Worm (Caenorhabditis elegans) whole organism, L1 larva: Measurements from ENCODE around the gene F59E12.17.

Experiments used
- C16A3.4 ChIP-seq: fragments of 150-350 bp; optimal IDR thresholded peaks from 2 replicates; lab custom pipeline; 2014; ENCODE audit warnings: missing biosample characterization, missing genetic modification characterization
- aha-1 ChIP-seq: fragments of 150-350 bp; optimal IDR thresholded peaks from 2 replicates; lab custom pipeline; 2014; ENCODE audit warnings: missing biosample characterization, missing genetic modification characterization
- alr-1 ChIP-seq: fragments of 200-800 bp; sonication (Bioruptor generic); optimal IDR thresholded peaks from 2 replicates; lab custom pipeline; 2018; ENCODE audit warnings: borderline replicate concordance, mild to moderate bottlenecking, missing genetic modification characterization, missing compliant biosample characterization
- ama-1 ChIP-seq: fragments of 150-350 bp; optimal IDR thresholded peaks from 2 replicates; lab custom pipeline; 2014
- blmp-1 ChIP-seq: fragments of 150-350 bp; optimal IDR thresholded peaks from 2 replicates; lab custom pipeline; 2014; ENCODE audit warnings: missing biosample characterization, missing genetic modification characterization
- ceh-8 ChIP-seq: fragments of 200-800 bp; sonication (Bioruptor generic); optimal IDR thresholded peaks from 2 replicates; lab custom pipeline; 2018; ENCODE audit warnings: mild to moderate bottlenecking, missing genetic modification characterization, moderate library complexity, missing compliant biosample characterization
- ceh-82 ChIP-seq, 3 experiments: fragments of 150-350 bp in 1 of 3; sonication (generic microtip) in 2 of 3; optimal IDR thresholded peaks; 2 replicates each; lab custom pipeline; 2014 to 2017; ENCODE audit warnings: missing biosample characterization in 3 of 3, missing genetic modification characterization in 3 of 3
- ceh-88 ChIP-seq: fragments of 200-800 bp; sonication (Bioruptor generic); IDR thresholded peaks from 2 replicates; pipeline ENCODE4 v1.3.6; 2022; ENCODE audit warnings: missing genetic modification characterization, missing compliant biosample characterization
- ceh-90 ChIP-seq: sonication (generic microtip); optimal IDR thresholded peaks from 2 replicates; lab custom pipeline; 2016; ENCODE audit warnings: missing genetic modification characterization, missing compliant biosample characterization
- dpl-1 ChIP-seq, 3 experiments: fragments of 150-350 bp in 2 of 3; sonication (generic microtip) in 1 of 3; optimal IDR thresholded peaks; 2 replicates each; lab custom pipeline; 2014 to 2017; ENCODE audit warnings: missing biosample characterization in 3 of 3, missing genetic modification characterization in 3 of 3, missing genetic modification reagents in 3 of 3
- dsc-1 ChIP-seq: sonication (generic microtip); optimal IDR thresholded peaks from 2 replicates; lab custom pipeline; 2016; ENCODE audit warnings: mild to moderate bottlenecking, missing genetic modification characterization, missing compliant biosample characterization
- elt-3 ChIP-seq, 6 experiments: fragments of 150-350 bp in 1 of 6; sonication (generic microtip); optimal IDR thresholded peaks; 2 replicates each; lab custom pipeline; 2017 to 2018; ENCODE audit warnings: missing biosample characterization in 6 of 6, missing genetic modification characterization in 6 of 6, inconsistent platforms in 1 of 6
- ets-5 ChIP-seq: fragments of 200-800 bp; sonication (Bioruptor generic); IDR thresholded peaks from 2 replicates; pipeline ENCODE4 v1.3.6; 2022; ENCODE audit warnings: missing genetic modification characterization, missing compliant biosample characterization
- fkh-10 ChIP-seq: sonication (generic microtip); optimal IDR thresholded peaks from 2 replicates; lab custom pipeline; 2017; ENCODE audit warnings: missing biosample characterization, missing genetic modification reagents, missing genetic modification characterization
- fkh-8 ChIP-seq: sonication (generic microtip); optimal IDR thresholded peaks from 2 replicates; lab custom pipeline; 2016; ENCODE audit warnings: mild to moderate bottlenecking, missing genetic modification characterization, missing compliant biosample characterization
- grh-1 ChIP-seq: fragments of 200-800 bp; sonication (Bioruptor generic); IDR thresholded peaks from 2 replicates; pipeline ENCODE4 v1.3.6; 2022; ENCODE audit warnings: missing genetic modification reagents, missing genetic modification characterization, missing compliant biosample characterization
- hpl-2 ChIP-seq: fragments of 150-350 bp; optimal IDR thresholded peaks from 2 replicates; lab custom pipeline; 2014; ENCODE audit warnings: missing biosample characterization, missing genetic modification reagents, missing genetic modification characterization
- isw-1 ChIP-seq: fragments of 200-800 bp; sonication (Bioruptor generic); IDR thresholded peaks from 2 replicates; pipeline ENCODE4 v1.3.6; 2022; ENCODE audit warnings: missing genetic modification characterization, missing compliant biosample characterization
- jun-1 ChIP-seq: fragments of 150-350 bp; optimal IDR thresholded peaks from 2 replicates; lab custom pipeline; 2014; ENCODE audit warnings: missing biosample characterization, missing genetic modification reagents, missing genetic modification characterization
- lin-14 ChIP-seq: fragments of 200-800 bp; sonication (Bioruptor generic); optimal IDR thresholded peaks from 2 replicates; lab custom pipeline; 2018; ENCODE audit warnings: mild to moderate bottlenecking, missing genetic modification characterization, moderate library complexity, missing compliant biosample characterization
- lin-35 ChIP-seq, 2 experiments: fragments of 150-350 bp; optimal IDR thresholded peaks; 2 replicates each; lab custom pipeline; 2014; ENCODE audit warnings: missing biosample characterization in 2 of 2, missing genetic modification characterization in 2 of 2, missing genetic modification reagents in 2 of 2
- lin-39 ChIP-seq: fragments of 150-350 bp; optimal IDR thresholded peaks from 2 replicates; lab custom pipeline; 2014; ENCODE audit warnings: missing biosample characterization, missing genetic modification reagents, missing genetic modification characterization
- lir-3 ChIP-seq: sonication (generic microtip); optimal IDR thresholded peaks from 2 replicates; lab custom pipeline; 2016; ENCODE audit warnings: mild to moderate bottlenecking, missing genetic modification characterization, moderate library complexity, missing compliant biosample characterization; ENCODE audit not compliant: poor library complexity
- lsy-2 ChIP-seq, 2 experiments: fragments of 150-350 bp; optimal IDR thresholded peaks; 2 replicates each; lab custom pipeline; 2014; ENCODE audit warnings: missing biosample characterization in 2 of 2, missing genetic modification characterization in 2 of 2
- mdl-1 ChIP-seq, 2 experiments: fragments of 150-350 bp; optimal IDR thresholded peaks; 2 replicates each; lab custom pipeline; 2014 to 2017; ENCODE audit warnings: missing biosample characterization in 2 of 2, missing genetic modification characterization in 2 of 2, inconsistent platforms in 1 of 2
- mef-2 ChIP-seq: fragments of 150-350 bp; optimal IDR thresholded peaks from 2 replicates; lab custom pipeline; 2014; ENCODE audit warnings: missing biosample characterization, missing genetic modification characterization
- mep-1 ChIP-seq: fragments of 150-350 bp; optimal IDR thresholded peaks from 2 replicates; lab custom pipeline; 2014; ENCODE audit warnings: missing biosample characterization, missing genetic modification characterization
- nhr-11 ChIP-seq: fragments of 150-350 bp; optimal IDR thresholded peaks from 2 replicates; lab custom pipeline; 2014; ENCODE audit warnings: missing biosample characterization, missing genetic modification characterization
- nhr-12 ChIP-seq: sonication (generic microtip); optimal IDR thresholded peaks from 2 replicates; lab custom pipeline; 2017; ENCODE audit warnings: missing biosample characterization, missing genetic modification characterization
- nhr-20 ChIP-seq: sonication (generic microtip); optimal IDR thresholded peaks from 2 replicates; lab custom pipeline; 2016; ENCODE audit warnings: mild to moderate bottlenecking, missing genetic modification characterization, missing compliant biosample characterization
- nhr-237 ChIP-seq: fragments of 150-350 bp; optimal IDR thresholded peaks from 2 replicates; lab custom pipeline; 2014; ENCODE audit warnings: missing biosample characterization, missing genetic modification characterization
- nhr-28 ChIP-seq: fragments of 150-350 bp; optimal IDR thresholded peaks from 2 replicates; lab custom pipeline; 2014; ENCODE audit warnings: missing biosample characterization, missing genetic modification characterization
- nhr-71 ChIP-seq: sonication (generic microtip); optimal IDR thresholded peaks from 2 replicates; lab custom pipeline; 2016; ENCODE audit warnings: mild to moderate bottlenecking, missing genetic modification characterization, moderate library complexity, missing compliant biosample characterization
- nhr-77 ChIP-seq: fragments of 150-350 bp; optimal IDR thresholded peaks from 2 replicates; lab custom pipeline; 2014; ENCODE audit warnings: missing biosample characterization, missing genetic modification characterization
- nhr-85 ChIP-seq: sonication (generic microtip); peaks from one replicate; lab custom pipeline; 2016; ENCODE audit warnings: missing genetic modification characterization, inconsistent platforms, missing compliant biosample characterization
- nhr-90 ChIP-seq: sonication (generic microtip); optimal IDR thresholded peaks from 2 replicates; lab custom pipeline; 2016; ENCODE audit warnings: mild to moderate bottlenecking, missing genetic modification characterization, missing compliant biosample characterization; ENCODE audit not compliant: poor library complexity
- pag-3 ChIP-seq: sonication (generic microtip); optimal IDR thresholded peaks from 2 replicates; lab custom pipeline; 2017; ENCODE audit warnings: missing genetic modification characterization, mild to moderate bottlenecking, missing compliant biosample characterization, antibody characterized with exemption, borderline replicate concordance; ENCODE audit not compliant: insufficient read depth
- snpc-4 ChIP-seq: fragments of 150-350 bp; optimal IDR thresholded peaks from 2 replicates; lab custom pipeline; 2014; ENCODE audit warnings: missing biosample characterization, missing genetic modification characterization
- snu-23 ChIP-seq: sonication (generic microtip); optimal IDR thresholded peaks from 2 replicates; lab custom pipeline; 2016; ENCODE audit warnings: missing genetic modification characterization, missing compliant biosample characterization
- sox-4 ChIP-seq: sonication (generic microtip); optimal IDR thresholded peaks from 2 replicates; lab custom pipeline; 2016; ENCODE audit warnings: missing genetic modification characterization, missing compliant biosample characterization
- sptf-1 ChIP-seq: fragments of 150-350 bp; optimal IDR thresholded peaks from 2 replicates; lab custom pipeline; 2014; ENCODE audit warnings: missing biosample characterization, missing genetic modification characterization
- swsn-7 ChIP-seq: sonication (generic microtip); optimal IDR thresholded peaks from 2 replicates; lab custom pipeline; 2016; ENCODE audit warnings: missing genetic modification characterization, missing compliant biosample characterization
- unc-130 ChIP-seq: fragments of 150-350 bp; optimal IDR thresholded peaks from 2 replicates; lab custom pipeline; 2017; ENCODE audit warnings: missing biosample characterization, missing genetic modification characterization, inconsistent platforms
- unc-30 ChIP-seq: sonication (generic microtip); optimal IDR thresholded peaks from 2 replicates; lab custom pipeline; 2017; ENCODE audit warnings: missing biosample characterization, missing genetic modification characterization
- unc-62 ChIP-seq: fragments of 150-350 bp; optimal IDR thresholded peaks from 2 replicates; lab custom pipeline; 2014; ENCODE audit warnings: missing biosample characterization, missing genetic modification reagents, missing genetic modification characterization
- unc-86 ChIP-seq: sonication (generic microtip); optimal IDR thresholded peaks from 2 replicates; lab custom pipeline; 2016; ENCODE audit warnings: missing genetic modification characterization, missing compliant biosample characterization
- unc-98 ChIP-seq: fragments of 200-800 bp; sonication (Bioruptor generic); IDR thresholded peaks from 2 replicates; pipeline ENCODE4 v1.3.6; 2022; ENCODE audit warnings: missing genetic modification characterization, missing compliant biosample characterization
- xbp-1 ChIP-seq: sonication (generic microtip); optimal IDR thresholded peaks from 2 replicates; lab custom pipeline; 2016; ENCODE audit warnings: missing genetic modification characterization, missing compliant biosample characterization
- zag-1 ChIP-seq: fragments of 150-350 bp; optimal IDR thresholded peaks from 2 replicates; lab custom pipeline; 2014; ENCODE audit warnings: missing biosample characterization, missing genetic modification characterization

The F59E12.17 gene

DNA sequence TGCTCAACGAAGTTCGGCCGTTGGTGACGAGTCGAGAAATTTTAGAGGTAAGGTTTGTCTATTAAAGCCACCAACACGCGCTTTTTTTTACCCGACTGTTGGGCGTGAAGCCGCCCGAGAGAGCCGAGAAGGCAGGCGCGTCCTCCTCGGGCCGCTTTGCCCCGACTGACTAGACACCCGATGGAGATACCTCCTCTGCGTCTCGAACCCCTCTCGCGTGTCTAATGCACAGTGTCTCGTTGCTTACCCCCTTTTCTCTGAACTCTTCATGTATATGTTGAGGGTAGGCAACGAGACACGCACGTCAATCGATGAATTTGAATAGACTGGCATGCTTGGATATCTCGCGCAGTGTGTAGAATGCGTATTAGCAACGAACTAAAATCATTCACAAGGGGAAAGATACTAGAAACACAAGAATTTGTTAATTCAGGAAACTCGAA, 12.5 kb upstream of the F59E12.17 start (continued):
- no peak for TF ChIP-seq pag-3
- TF ChIP-seq sptf-1 (tag; lab: Kevin White, UChicago): no peak
- no peak for TF ChIP-seq aha-1 (tag; lab: Kevin White, UChicago)
- TF ChIP-seq fkh-10 (GFP tag; lab: Kevin White, UChicago): peak; percentile 66
- peak; percentile 76 to 92 (median 90) for TF ChIP-seq ceh-82 (tag; optimal IDR thresholded peaks at IDR 0.05; lab: Kevin White, UChicago)
- TF ChIP-seq dpl-1 (GFP tag; optimal IDR thresholded peaks at IDR 0.05; lab: Kevin White, UChicago): peak; percentile 34 to 62 (median 48)
- TF ChIP-seq nhr-11 (tag; lab: Kevin White, UChicago): peak; percentile 25
- peak; percentile 58 for TF ChIP-seq snpc-4 (tag; lab: Kevin White, UChicago)
- peak; percentile 83 for TF ChIP-seq nhr-77
- TF ChIP-seq nhr-28 (tag; lab: Kevin White, UChicago): no peak
- TF ChIP-seq ceh-88: peak; percentile 85
- no peak for TF ChIP-seq unc-30 (tag; lab: Kevin White, UChicago)
- peak; percentile 99 for TF ChIP-seq ama-1
- TF ChIP-seq nhr-90: peak; percentile 82
- peak; percentile 85 for TF ChIP-seq C16A3.4 (tag; lab: Kevin White, UChicago)
- TF ChIP-seq lir-3 (tag; lab: Kevin White, UChicago): peak; percentile 35
- TF ChIP-seq lin-14: peak; percentile 88
- peak; percentile 75 for TF ChIP-seq isw-1 (GFP tag; lab: Robert Waterston, UW)
- peak in 1 of 6 experiments; percentile 43 for TF ChIP-seq elt-3 (tag; optimal IDR thresholded peaks at IDR 0.05; lab: Kevin White, UChicago)
- no peak for TF ChIP-seq alr-1 (tag; lab: Kevin White, UChicago)
- TF ChIP-seq grh-1 (GFP tag; lab: Robert Waterston, UW): peak; percentile 73
- TF ChIP-seq xbp-1: peak; percentile 82
- TF ChIP-seq jun-1 (tag; lab: Kevin White, UChicago): peak; percentile 62
- no peak for TF ChIP-seq unc-62 (GFP tag; lab: Kevin White, UChicago)
- peak; percentile 21 for TF ChIP-seq ceh-8 (GFP tag; lab: Kevin White, UChicago)
- TF ChIP-seq mdl-1 (tag; optimal IDR thresholded peaks at IDR 0.05; lab: Kevin White, UChicago): peak in 1 of 2 experiments; percentile 53
- TF ChIP-seq nhr-237: peak; percentile 47
- no peak for TF ChIP-seq unc-98
- TF ChIP-seq sox-4 (tag; lab: Kevin White, UChicago): peak; percentile 48
- TF ChIP-seq mep-1 (tag; lab: Kevin White, UChicago): peak; percentile 67
- peak; percentile 76 for TF ChIP-seq mef-2 (tag; lab: Kevin White, UChicago)
- peak; percentile 83 for TF ChIP-seq unc-86 (tag; lab: Kevin White, UChicago)
- peak; percentile 88 for TF ChIP-seq snu-23
- no peak for TF ChIP-seq ets-5
- peak; percentile 47 for TF ChIP-seq blmp-1 (tag; lab: Kevin White, UChicago)
- TF ChIP-seq nhr-20 (tag; lab: Kevin White, UChicago): peak; percentile 87
- peak; percentile 75 to 77 for TF ChIP-seq lin-35 (GFP tag; optimal IDR thresholded peaks at IDR 0.05; lab: Kevin White, UChicago)
- TF ChIP-seq fkh-8 (tag; lab: Kevin White, UChicago): peak; percentile 92
- TF ChIP-seq nhr-12 (tag; lab: Kevin White, UChicago): no peak
- peak; percentile 92 for TF ChIP-seq swsn-7 (tag; lab: Kevin White, UChicago)
- TF ChIP-seq nhr-85 (tag; lab: Kevin White, UChicago): peak; percentile 88
- peak; percentile 5 for TF ChIP-seq unc-130 (tag; lab: Kevin White, UChicago)
- peak; percentile 74 for TF ChIP-seq zag-1 (tag; lab: Kevin White, UChicago)
- no peak for TF ChIP-seq ceh-90 (tag; lab: Kevin White, UChicago)
- peak; percentile 93 for TF ChIP-seq nhr-71
- TF ChIP-seq hpl-2 (GFP tag; lab: Kevin White, UChicago): no peak
- peak; percentile 76 for TF ChIP-seq dsc-1 (tag; lab: Kevin White, UChicago)
- peak; percentile 77 to 88 for TF ChIP-seq lsy-2 (tag; optimal IDR thresholded peaks at IDR 0.05; lab: Kevin White, UChicago)
- no peak for TF ChIP-seq lin-39 (tag; lab: Kevin White, UChicago)
